Fruit fly (Drosophila melanogaster): Measurements from ENCODE around the gene CG14420.

DNA sequence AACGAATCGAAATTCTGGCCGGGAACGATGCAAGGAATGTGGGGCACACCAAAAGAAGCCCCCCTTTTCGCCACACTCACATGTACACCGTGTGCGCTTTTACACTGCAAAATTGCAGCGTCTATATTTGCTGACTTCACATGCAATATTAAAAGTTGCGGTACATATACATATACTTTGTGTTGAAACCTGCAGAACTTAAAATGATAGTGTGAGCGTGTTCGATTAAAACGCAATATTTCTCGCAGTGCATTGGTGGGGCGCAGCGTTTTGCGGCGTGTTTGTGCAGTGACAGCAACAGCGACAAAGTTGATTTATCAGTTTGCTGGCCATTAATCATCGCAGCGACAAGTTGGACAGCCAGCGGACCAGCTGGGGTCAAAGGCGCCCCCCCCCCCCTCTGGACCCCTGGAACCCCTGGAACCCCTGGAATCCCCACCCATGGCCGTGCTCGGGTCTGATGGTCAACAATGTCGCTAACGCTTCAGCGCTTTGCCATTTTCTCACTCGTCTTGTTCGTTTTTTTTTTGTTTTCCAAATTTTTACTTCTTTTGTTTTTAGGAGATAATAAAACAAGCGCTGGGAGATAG lies 31.5 kb upstream of the CG14420 start:
- 0 out of 2 replicates have a peak, but pooled peaks have one; percentile 18 for TF ChIP-seq Ets98B (GFP tag; IDR thresholded peaks at IDR 0.05)
- peak; percentile 15 for TF ChIP-seq CG34367 (tag; optimal IDR thresholded peaks at IDR 0.05)
- no peak for TF ChIP-seq CG32121 (GFP tag; IDR thresholded peaks at IDR 0.05)
- no peak for TF ChIP-seq CG13204 (GFP tag; optimal IDR thresholded peaks at IDR 0.05)
- no peak for TF ChIP-seq rn (GFP tag; IDR thresholded peaks at IDR 0.05)
- no peak for TF ChIP-seq gl (tag; optimal IDR thresholded peaks at IDR 0.05)
- TF ChIP-seq CG8301 (tag; optimal IDR thresholded peaks at IDR 0.05), result no peak
- TF ChIP-seq EcR (GFP tag; optimal IDR thresholded peaks at IDR 0.05), result no peak

All from whole organism, pupa.